Worm (Caenorhabditis elegans) whole organism, young adult: ENCODE results near the gene fbxb-7.

ENCODE experiments used
- attf-5 ChIP-seq: fragments of 200-800 bp; sonication (Bioruptor generic); optimal IDR thresholded peaks from 2 replicates; lab custom pipeline; 2018; ENCODE audit warnings: mild to moderate bottlenecking, missing genetic modification characterization, missing compliant biosample characterization
- dpff-1 ChIP-seq: sonication (generic microtip); optimal IDR thresholded peaks from 2 replicates; lab custom pipeline; 2017; ENCODE audit warnings: mild to moderate bottlenecking, missing genetic modification characterization, missing compliant biosample characterization
- pha-4 ChIP-seq: fragments of 150-350 bp; sonication (generic microtip); optimal IDR thresholded peaks from 2 replicates; lab custom pipeline; 2014; ENCODE audit warnings: missing biosample characterization, missing genetic modification reagents, missing genetic modification characterization
- sdz-38 ChIP-seq: sonication (generic microtip); optimal IDR thresholded peaks from 2 replicates; lab custom pipeline; 2016; ENCODE audit warnings: missing genotype, missing genetic modification characterization, missing compliant biosample characterization
- snpc-4 ChIP-seq, 5 experiments: fragments of 150-350 bp in 1 of 5; sonication (generic microtip) in 4 of 5; optimal IDR thresholded peaks; 2 replicates each; lab custom pipeline; 2014 to 2018; ENCODE audit warnings: missing genetic modification characterization in 5 of 5, missing biosample characterization in 3 of 5, antibody characterized with exemption in 2 of 5, mild to moderate bottlenecking in 2 of 5, missing compliant biosample characterization in 2 of 5, missing genotype in 2 of 5, moderate library complexity in 2 of 5, missing genetic modification reagents in 1 of 5

ce11 chrV:17327867-17328266, 49.3 kb upstream of the fbxb-7 start, which contains the start of gene sdz-16:
- TF ChIP-seq attf-5 (GFP tag; lab: Kevin White, UChicago): no peak
- TF ChIP-seq sdz-38: no peak
- TF ChIP-seq snpc-4 (GFP tag; optimal IDR thresholded peaks at IDR 0.05; lab: Kevin White, UChicago): no peak
- no peak for TF ChIP-seq snpc-4 (tag; optimal IDR thresholded peaks at IDR 0.05; lab: Kevin White, UChicago)
- TF ChIP-seq dpff-1 (tag; lab: Kevin White, UChicago): no peak
- TF ChIP-seq pha-4: no peak
